Fruit fly (Drosophila melanogaster): ENCODE measurements around the gene AsnRS.
A peak's percentile ranks its signal among the peaks of the same experiment; 100 is the strongest.

AsnRS gene

dm6 chr2L:19156737-19157287, 25.1 kb upstream of the AsnRS start:
- TF ChIP-seq Rel (GFP tag; optimal IDR thresholded peaks at IDR 0.05) (no peak), Rel (tag; optimal IDR thresholded peaks at IDR 0.05) (peak; percentile 74), jim (GFP tag; optimal IDR thresholded peaks at IDR 0.05) (no peak), Hr83 (GFP tag; optimal IDR thresholded peaks at IDR 0.05; ENCODE audit: poor library complexity, severe bottlenecking) (peak; percentile 35)

- TF ChIP-seq dsf (GFP tag; optimal IDR thresholded peaks at IDR 0.05; ENCODE audit: borderline replicate concordance): no peak
- no peak for TF ChIP-seq sv (GFP tag; optimal IDR thresholded peaks at IDR 0.05)
- no peak for TF ChIP-seq brk (GFP tag; optimal IDR thresholded peaks at IDR 0.05)
- TF ChIP-seq jim (GFP tag; optimal IDR thresholded peaks at IDR 0.05): no peak
- no peak for TF ChIP-seq Dif (GFP tag; optimal IDR thresholded peaks at IDR 0.05; ENCODE audit: partially characterized antibody)
- no peak for TF ChIP-seq Abd-B (GFP tag; optimal IDR thresholded peaks at IDR 0.05)
- no peak for TF ChIP-seq rgr (GFP tag; optimal IDR thresholded peaks at IDR 0.05)
- no peak for TF ChIP-seq br (GFP tag; optimal IDR thresholded peaks at IDR 0.05)
- no peak for TF ChIP-seq HLH106 (tag; optimal IDR thresholded peaks at IDR 0.05)
- TF ChIP-seq pan (optimal IDR thresholded peaks at IDR 0.05): no peak
- no peak for TF ChIP-seq ey (GFP tag; optimal IDR thresholded peaks at IDR 0.05)
- no peak for TF ChIP-seq tai (GFP tag; optimal IDR thresholded peaks at IDR 0.05)
- peak; percentile 33 for TF ChIP-seq woc (GFP tag; optimal IDR thresholded peaks at IDR 0.05)
- no peak for TF ChIP-seq usp (GFP tag; optimal IDR thresholded peaks at IDR 0.05)
- no peak for TF ChIP-seq Vsx2 (GFP tag; optimal IDR thresholded peaks at IDR 0.05; ENCODE audit: partially characterized antibody)
- no peak for TF ChIP-seq CG32264 (GFP tag; optimal IDR thresholded peaks at IDR 0.05)
- TF ChIP-seq psq (GFP tag; optimal IDR thresholded peaks at IDR 0.05): no peak
- TF ChIP-seq sage (GFP tag; optimal IDR thresholded peaks at IDR 0.05): no peak
- no peak for TF ChIP-seq Hr78 (GFP tag; optimal IDR thresholded peaks at IDR 0.05)
- TF ChIP-seq GATAd (GFP tag; optimal IDR thresholded peaks at IDR 0.05): no peak
- TF ChIP-seq foxo (GFP tag; optimal IDR thresholded peaks at IDR 0.05): peak in 1 of 2 experiments; percentile 8
- no peak for TF ChIP-seq dmrt93B (GFP tag; optimal IDR thresholded peaks at IDR 0.05)
- TF ChIP-seq dl (GFP tag; optimal IDR thresholded peaks at IDR 0.05; ENCODE audit: insufficient read depth in 1 of 2, partially characterized antibody in 2 of 2): no peak
- TF ChIP-seq OdsH (GFP tag; optimal IDR thresholded peaks at IDR 0.05): no peak
- peak; percentile 4 for TF ChIP-seq fru (GFP tag; optimal IDR thresholded peaks at IDR 0.05)
- peak; percentile 67 for TF ChIP-seq h (GFP tag; optimal IDR thresholded peaks at IDR 0.05)
- no peak for TF ChIP-seq Sp1 (GFP tag; optimal IDR thresholded peaks at IDR 0.05)
Observed at dm6 chr2L:19155937-19156736, 24.4 kb upstream of the AsnRS start.

dm6 chr2L:19154893-19155389, 23.2 kb upstream of the AsnRS start:
- TF ChIP-seq Hr83 (GFP tag; optimal IDR thresholded peaks at IDR 0.05; ENCODE audit: poor library complexity, severe bottlenecking) (peak; percentile 50), h (GFP tag; optimal IDR thresholded peaks at IDR 0.05) (peak; percentile 43), jim (GFP tag; optimal IDR thresholded peaks at IDR 0.05) (peak; percentile 6), psq (GFP tag; optimal IDR thresholded peaks at IDR 0.05) (peak; percentile 26), woc (GFP tag; optimal IDR thresholded peaks at IDR 0.05) (peak; percentile 40), Myc (optimal IDR thresholded peaks at IDR 0.05) (no peak), Hr78 (GFP tag; optimal IDR thresholded peaks at IDR 0.05) (no peak), Rel (GFP tag; optimal IDR thresholded peaks at IDR 0.05) (no peak), Rel (tag; optimal IDR thresholded peaks at IDR 0.05) (peak; percentile 66), dl (GFP tag; optimal IDR thresholded peaks at IDR 0.05; ENCODE audit: insufficient read depth in 1 of 2, partially characterized antibody in 2 of 2) (peak in 1 of 2 experiments; percentile 12)

- no peak for TF ChIP-seq CG9705 (GFP tag; optimal IDR thresholded peaks at IDR 0.05)
- TF ChIP-seq dl (GFP tag; optimal IDR thresholded peaks at IDR 0.05; ENCODE audit: insufficient read depth in 1 of 2, partially characterized antibody in 2 of 2): no peak
- no peak for TF ChIP-seq Dfd (GFP tag; optimal IDR thresholded peaks at IDR 0.05)
- TF ChIP-seq Rel (GFP tag; optimal IDR thresholded peaks at IDR 0.05): no peak
- TF ChIP-seq Rel (tag; optimal IDR thresholded peaks at IDR 0.05): no peak
Observed at dm6 chr2L:19146645-19147044, 14.9 kb upstream of the AsnRS start.

All from whole organism, wandering third instar larva.